Fruit fly (Drosophila melanogaster) whole organism, embryonic: ENCODE data around the gene Cad74A.
A peak's percentile ranks its signal among the peaks of the same experiment; 100 is the strongest.

Experiments used
- BEAF-32 ChIP-seq: fragments of 200-800 bp; sonication (Bioruptor generic); optimal IDR thresholded peaks from 3 replicates; lab custom pipeline; 2017; ENCODE audit warnings: missing biosample characterization, missing genetic modification characterization, mild to moderate bottlenecking, moderate library complexity, missing genetic modification reagents
- CG10431 ChIP-seq: fragments of 200-800 bp; sonication (Bioruptor generic); optimal IDR thresholded peaks from 3 replicates; lab custom pipeline; 2018; ENCODE audit warnings: missing biosample characterization, mild to moderate bottlenecking, missing genetic modification characterization
- CG11456 ChIP-seq: fragments of 200-800 bp; sonication (Bioruptor generic); IDR thresholded peaks from 3 replicates; pipeline ENCODE4 v1.3.6; 2022; ENCODE audit warnings: missing biosample characterization, missing genetic modification characterization
- CG12942 ChIP-seq: fragments of 200-800 bp; sonication (Bioruptor generic); optimal IDR thresholded peaks from 3 replicates; lab custom pipeline; 2016; ENCODE audit warnings: missing biosample characterization, missing genetic modification characterization
- CG14667 ChIP-seq: fragments of 200-800 bp; sonication (Bioruptor generic); IDR thresholded peaks from 2 replicates; pipeline ENCODE4 v1.3.6; 2022; ENCODE audit warnings: missing biosample characterization, missing genetic modification characterization
- CG15073 ChIP-seq: fragments of 200-800 bp; sonication (Bioruptor generic); optimal IDR thresholded peaks from 2 replicates; lab custom pipeline; 2016; ENCODE audit warnings: missing biosample characterization, missing genetic modification characterization
- CG1602 ChIP-seq: fragments of 200-800 bp; sonication (Bioruptor generic); optimal IDR thresholded peaks from 3 replicates; lab custom pipeline; 2016; ENCODE audit warnings: missing biosample characterization, missing genetic modification characterization
- CG1603 ChIP-seq: fragments of 200-800 bp; sonication (Bioruptor generic); optimal IDR thresholded peaks from 2 replicates; lab custom pipeline; 2019; ENCODE audit warnings: missing biosample characterization, mild to moderate bottlenecking, missing genetic modification characterization, moderate library complexity
- CG16779 ChIP-seq: fragments of 200-800 bp; sonication (Bioruptor generic); IDR thresholded peaks from 2 replicates; pipeline ENCODE4 v1.3.6; 2022; ENCODE audit warnings: missing biosample characterization, missing genetic modification characterization
- CG16863 ChIP-seq: fragments of 200-800 bp; sonication (Bioruptor generic); optimal IDR thresholded peaks from 3 replicates; lab custom pipeline; 2016; ENCODE audit warnings: missing biosample characterization, missing genetic modification characterization
- CG17328 ChIP-seq: fragments of 200-800 bp; sonication (Bioruptor generic); IDR thresholded peaks from 2 replicates; pipeline ENCODE4 v1.3.6; 2022; ENCODE audit warnings: missing biosample characterization, missing genetic modification characterization
- CG17612 ChIP-seq: fragments of 200-800 bp; sonication (Bioruptor generic); IDR thresholded peaks from 2 replicates; pipeline ENCODE4 v1.3.6; 2022; ENCODE audit warnings: missing biosample characterization, missing genetic modification characterization
- CG2120 ChIP-seq: fragments of 200-800 bp; sonication (Bioruptor generic); optimal IDR thresholded peaks from 3 replicates; lab custom pipeline; 2016; ENCODE audit warnings: missing biosample characterization, missing genetic modification characterization
- CG30403 ChIP-seq: fragments of 200-800 bp; sonication (Bioruptor generic); optimal IDR thresholded peaks from 3 replicates; lab custom pipeline; 2016; ENCODE audit warnings: missing biosample characterization, missing genetic modification characterization
- CG6765 ChIP-seq: fragments of 200-800 bp; sonication (Bioruptor generic); optimal IDR thresholded peaks from 3 replicates; lab custom pipeline; 2017; ENCODE audit warnings: missing biosample characterization, mild to moderate bottlenecking, missing genetic modification characterization
- CG6854 ChIP-seq: fragments of 200-800 bp; sonication (Bioruptor generic); optimal IDR thresholded peaks from 3 replicates; lab custom pipeline; 2017; ENCODE audit warnings: missing biosample characterization, mild to moderate bottlenecking, missing genetic modification characterization
- CG7786 ChIP-seq: fragments of 200-800 bp; sonication (Bioruptor generic); optimal IDR thresholded peaks from 2 replicates; lab custom pipeline; 2016; ENCODE audit warnings: missing biosample characterization, missing genetic modification characterization
- CG8359 ChIP-seq: fragments of 200-800 bp; sonication (Bioruptor generic); optimal IDR thresholded peaks from 2 replicates; lab custom pipeline; 2017; ENCODE audit warnings: missing biosample characterization, mild to moderate bottlenecking, missing genetic modification characterization, borderline replicate concordance
- CG9215 ChIP-seq: fragments of 200-800 bp; sonication (Bioruptor generic); IDR thresholded peaks from 2 replicates; pipeline ENCODE4 v1.3.6; 2022; ENCODE audit warnings: missing biosample characterization, missing genetic modification characterization
- Camta ChIP-seq: fragments of 200-800 bp; sonication (Bioruptor generic); optimal IDR thresholded peaks from 2 replicates; lab custom pipeline; 2016; ENCODE audit warnings: missing biosample characterization, missing genetic modification characterization
- D19B ChIP-seq: fragments of 200-800 bp; sonication (Bioruptor generic); optimal IDR thresholded peaks from 2 replicates; lab custom pipeline; 2017; ENCODE audit warnings: missing biosample characterization, mild to moderate bottlenecking, missing genetic modification characterization
- E2f2 ChIP-seq: fragments of 200-800 bp; sonication (Bioruptor generic); IDR thresholded peaks from 2 replicates; pipeline ENCODE4 v1.3.6; 2022; ENCODE audit warnings: missing biosample characterization, missing genetic modification characterization
- Ets65A ChIP-seq: fragments of 200-800 bp; sonication (Bioruptor generic); peaks from one replicate; lab custom pipeline; 2016; ENCODE audit warnings: missing biosample characterization, missing genetic modification characterization
- HLHmδ ChIP-seq: fragments of 200-800 bp; sonication (Bioruptor generic); optimal IDR thresholded peaks from 2 replicates; lab custom pipeline; 2018; ENCODE audit warnings: missing biosample characterization, mild to moderate bottlenecking, missing genetic modification characterization, moderate library complexity
- Hr39 ChIP-seq: fragments of >200 bp; optimal IDR thresholded peaks from 2 replicates; lab custom pipeline; 2017
- MESR4 ChIP-seq: fragments of 200-800 bp; sonication (Bioruptor generic); optimal IDR thresholded peaks from 2 replicates; lab custom pipeline; 2018; ENCODE audit warnings: missing biosample characterization, mild to moderate bottlenecking, missing genetic modification characterization, moderate library complexity
- MTF-1 ChIP-seq: fragments of 200-800 bp; sonication (Bioruptor generic); optimal IDR thresholded peaks from 2 replicates; lab custom pipeline; 2018; ENCODE audit warnings: missing biosample characterization, mild to moderate bottlenecking, missing genetic modification characterization, borderline replicate concordance
- Med ChIP-seq: fragments of 200-800 bp; sonication (Bioruptor generic); peaks from one replicate; lab custom pipeline; 2016; ENCODE audit warnings: missing biosample characterization, missing genetic modification characterization, mild to moderate bottlenecking, inconsistent platforms, moderate library complexity
- Neu2 ChIP-seq: fragments of 200-800 bp; sonication (Bioruptor generic); optimal IDR thresholded peaks from 3 replicates; lab custom pipeline; 2016; ENCODE audit warnings: missing biosample characterization, missing genetic modification characterization, borderline replicate concordance
- Oli ChIP-seq: fragments of 200-800 bp; sonication (Bioruptor generic); optimal IDR thresholded peaks from 2 replicates; lab custom pipeline; 2018; ENCODE audit warnings: missing biosample characterization, mild to moderate bottlenecking, missing genetic modification characterization, moderate library complexity
- PHDP ChIP-seq: fragments of 200-800 bp; sonication (Bioruptor generic); optimal IDR thresholded peaks from 3 replicates; lab custom pipeline; 2018; ENCODE audit warnings: missing biosample characterization, mild to moderate bottlenecking, missing genetic modification characterization, moderate library complexity
- Sox102F ChIP-seq: fragments of 200-800 bp; sonication (Bioruptor generic); optimal IDR thresholded peaks from 2 replicates; lab custom pipeline; 2018; ENCODE audit warnings: missing biosample characterization, mild to moderate bottlenecking, missing genetic modification characterization, moderate library complexity
- YL-1 ChIP-seq: fragments of 200-800 bp; sonication (Bioruptor generic); optimal IDR thresholded peaks from 3 replicates; lab custom pipeline; 2017; ENCODE audit warnings: missing biosample characterization, mild to moderate bottlenecking, missing genetic modification characterization
- bowl ChIP-seq: fragments of 200-800 bp; sonication (Bioruptor generic); IDR thresholded peaks from 2 replicates; pipeline ENCODE4 v1.3.6; 2022; ENCODE audit warnings: missing biosample characterization, missing genetic modification characterization
- dmrt99B ChIP-seq: fragments of 200-800 bp; sonication (Bioruptor generic); optimal IDR thresholded peaks from 2 replicates; lab custom pipeline; 2018; ENCODE audit warnings: missing biosample characterization, mild to moderate bottlenecking, missing genetic modification characterization, moderate library complexity
- ewg ChIP-seq: fragments of 200-800 bp; sonication (Bioruptor generic); optimal IDR thresholded peaks from 3 replicates; lab custom pipeline; 2017; ENCODE audit warnings: mild to moderate bottlenecking, missing biosample characterization, missing genetic modification reagents, missing genetic modification characterization
- fru ChIP-seq: fragments of >200 bp; optimal IDR thresholded peaks from 2 replicates; lab custom pipeline; 2017
- grau ChIP-seq: fragments of 200-800 bp; optimal IDR thresholded peaks from 3 replicates; lab custom pipeline; 2019; ENCODE audit warnings: missing biosample characterization, mild to moderate bottlenecking, missing genetic modification characterization, moderate library complexity
- gt ChIP-seq: fragments of 200-800 bp; sonication (Bioruptor generic); IDR thresholded peaks from 2 replicates; pipeline ENCODE4 v1.3.6; 2022; ENCODE audit warnings: missing biosample characterization, missing genetic modification characterization
- jumu ChIP-seq: fragments of 200-800 bp; sonication (Bioruptor generic); optimal IDR thresholded peaks from 3 replicates; lab custom pipeline; 2016; ENCODE audit warnings: missing biosample characterization, missing genetic modification characterization
- knrl ChIP-seq: fragments of 200-800 bp; sonication (Bioruptor generic); IDR thresholded peaks from 3 replicates; pipeline ENCODE4 v1.3.6; 2022; ENCODE audit warnings: missing biosample characterization, missing genetic modification characterization; ENCODE audit not compliant: partially characterized antibody
- lola ChIP-seq, 3 experiments: fragments of >200 bp in 2 of 3; fragments of 200-800 bp in 1 of 3; sonication (Bioruptor generic) in 1 of 3; optimal IDR thresholded peaks; 2 replicates each; lab custom pipeline; 2017 to 2019; ENCODE audit warnings: missing biosample characterization in 3 of 3, missing genetic modification characterization in 3 of 3, mild to moderate bottlenecking in 1 of 3, moderate library complexity in 1 of 3
- lov ChIP-seq, 2 experiments: fragments of 200-800 bp in 1 of 2; fragments of >200 bp in 1 of 2; sonication (Bioruptor generic) in 1 of 2; IDR thresholded peaks in 1 of 2; optimal IDR thresholded peaks in 1 of 2; 2 replicates in 1 of 2; 3 replicates in 1 of 2; pipeline versions ENCODE4 v1.3.6 to Lab custom; 2017 to 2022; ENCODE audit warnings: missing biosample characterization in 1 of 2, missing genetic modification characterization in 1 of 2
- luna ChIP-seq: fragments of 200-800 bp; sonication (Bioruptor generic); optimal IDR thresholded peaks from 2 replicates; lab custom pipeline; 2016; ENCODE audit warnings: missing biosample characterization, missing genetic modification characterization
- maf-S ChIP-seq: fragments of 200-800 bp; sonication (Bioruptor generic); optimal IDR thresholded peaks from 2 replicates; lab custom pipeline; 2016; ENCODE audit warnings: missing biosample characterization, missing genetic modification characterization
- mirr ChIP-seq: fragments of 200-800 bp; sonication (Bioruptor generic); optimal IDR thresholded peaks from 3 replicates; lab custom pipeline; 2018; ENCODE audit warnings: missing biosample characterization, mild to moderate bottlenecking, missing genetic modification characterization
- nmo ChIP-seq: fragments of 200-800 bp; sonication (Bioruptor generic); optimal IDR thresholded peaks from 2 replicates; lab custom pipeline; 2018; ENCODE audit warnings: missing biosample characterization, mild to moderate bottlenecking, missing genetic modification characterization, moderate library complexity
- p53 ChIP-seq: fragments of 200-800 bp; sonication (Bioruptor generic); optimal IDR thresholded peaks from 2 replicates; lab custom pipeline; 2016; ENCODE audit warnings: missing biosample characterization, missing genetic modification characterization
- schlank ChIP-seq: fragments of 200-800 bp; sonication (Bioruptor generic); optimal IDR thresholded peaks from 2 replicates; lab custom pipeline; 2018; ENCODE audit warnings: missing biosample characterization, mild to moderate bottlenecking, missing genetic modification characterization
- slou ChIP-seq: fragments of 200-800 bp; sonication (Bioruptor generic); optimal IDR thresholded peaks from 3 replicates; lab custom pipeline; 2016; ENCODE audit warnings: missing biosample characterization, missing genetic modification characterization
- stwl ChIP-seq: fragments of 200-800 bp; sonication (Bioruptor generic); optimal IDR thresholded peaks from 3 replicates; lab custom pipeline; 2018; ENCODE audit warnings: missing biosample characterization, mild to moderate bottlenecking, missing genetic modification characterization, moderate library complexity

Cad74A gene

DNA sequence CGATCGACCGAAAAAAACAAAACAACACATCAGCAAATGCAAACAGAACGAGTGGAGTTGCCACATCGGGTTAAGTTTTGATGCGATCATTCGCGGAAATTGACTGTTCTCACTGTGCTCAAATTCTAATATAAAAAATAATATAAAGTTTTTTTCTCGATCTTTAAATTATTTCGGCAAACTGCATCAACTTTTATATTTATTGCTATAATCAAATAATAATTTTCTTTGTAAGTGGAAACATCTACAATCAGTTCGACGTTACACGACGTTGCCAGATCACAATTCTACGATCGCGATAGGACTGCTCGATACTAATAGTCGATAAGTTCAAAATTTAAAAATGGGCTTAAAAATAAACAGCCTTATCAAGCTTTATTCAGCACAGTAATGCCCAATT is 49.4 kb upstream of the Cad74A start, which contains the start of gene Gorab (continued):
- TF ChIP-seq CG17328 (GFP tag; lab: Robert Waterston, UW), result peak; percentile 96
- TF ChIP-seq Sox102F (GFP tag; lab: Kevin White, UChicago), result peak; percentile 91
- peak; percentile 37 for TF ChIP-seq luna (GFP tag; lab: Kevin White, UChicago)
- TF ChIP-seq grau (tag; lab: Kevin White, UChicago), result peak; percentile 85
- peak; percentile 84 for TF ChIP-seq CG30403 (GFP tag; lab: Kevin White, UChicago)
- peak; percentile 76 for TF ChIP-seq BEAF-32
- no peak for TF ChIP-seq Hr39 (lab: Kevin White, UChicago)
- TF ChIP-seq gt (GFP tag; lab: Robert Waterston, UW), result peak; percentile 90
- peak; percentile 66 for TF ChIP-seq knrl (GFP tag; lab: Robert Waterston, UW)
- peak; percentile 27 for TF ChIP-seq maf-S (GFP tag; lab: Kevin White, UChicago)
- TF ChIP-seq nmo (GFP tag; lab: Kevin White, UChicago), result peak; percentile 95
- TF ChIP-seq CG2120, result peak; percentile 93
- TF ChIP-seq CG10431, result peak; percentile 53
- TF ChIP-seq jumu (GFP tag; lab: Kevin White, UChicago), result peak; percentile 35
- TF ChIP-seq MTF-1 (GFP tag; lab: Kevin White, UChicago), result peak; percentile 60
- peak; percentile 90 for TF ChIP-seq CG12942
- TF ChIP-seq Med (GFP tag; lab: Kevin White, UChicago), result peak; percentile 95
- TF ChIP-seq PHDP (tag; lab: Kevin White, UChicago), result peak; percentile 84
- TF ChIP-seq YL-1 (GFP tag; lab: Kevin White, UChicago), result peak; percentile 66
- TF ChIP-seq bowl, result peak; percentile 83
- peak; percentile 93 for TF ChIP-seq stwl (tag; lab: Kevin White, UChicago)
- TF ChIP-seq CG16779 (GFP tag; lab: Robert Waterston, UW), result peak; percentile 71
- TF ChIP-seq CG9215 (GFP tag; lab: Robert Waterston, UW), result peak; percentile 93
- TF ChIP-seq D19B (GFP tag; lab: Kevin White, UChicago), result peak; percentile 67
- no peak for TF ChIP-seq schlank (tag; lab: Kevin White, UChicago)
- TF ChIP-seq CG6765 (GFP tag; lab: Kevin White, UChicago), result no peak
- no peak for TF ChIP-seq mirr (GFP tag; lab: Kevin White, UChicago)
- peak; percentile 87 for TF ChIP-seq E2f2 (GFP tag; lab: Robert Waterston, UW)
- TF ChIP-seq HLHmδ (GFP tag; lab: Kevin White, UChicago), result no peak
- TF ChIP-seq CG11456 (GFP tag; lab: Robert Waterston, UW), result peak; percentile 96
- peak; percentile 10 for TF ChIP-seq CG8359 (GFP tag; lab: Kevin White, UChicago)
- no peak for TF ChIP-seq CG6854 (GFP tag; lab: Kevin White, UChicago)
- no peak for TF ChIP-seq p53
- TF ChIP-seq lola (GFP tag; optimal IDR thresholded peaks at IDR 0.05; lab: Kevin White, UChicago), result peak in 1 of 3 experiments; percentile 86
- no peak for TF ChIP-seq lov (optimal IDR thresholded peaks at IDR 0.05; lab: Kevin White, UChicago)
- peak; percentile 83; the same call in 2 of the 3 replicates for TF ChIP-seq lov (GFP tag; IDR thresholded peaks at IDR 0.05; lab: Robert Waterston, UW)
- TF ChIP-seq fru (lab: Kevin White, UChicago), result no peak
- peak; percentile 79 for TF ChIP-seq slou (GFP tag; lab: Kevin White, UChicago)
- no peak for TF ChIP-seq Neu2 (GFP tag; lab: Kevin White, UChicago)
- TF ChIP-seq CG15073, result peak; percentile 71
- no peak for TF ChIP-seq MESR4 (GFP tag; lab: Kevin White, UChicago)
- peak; percentile 83 for TF ChIP-seq dmrt99B (tag; lab: Kevin White, UChicago)
- peak; percentile 77 for TF ChIP-seq CG16863 (GFP tag; lab: Kevin White, UChicago)
- peak; percentile 95 for TF ChIP-seq CG14667 (GFP tag; lab: Robert Waterston, UW)
- peak; percentile 75 for TF ChIP-seq Camta
- peak; percentile 63 for TF ChIP-seq CG7786 (GFP tag; lab: Kevin White, UChicago)
- TF ChIP-seq CG17612 (GFP tag; lab: Robert Waterston, UW), result peak; percentile 83
- peak; percentile 74 for TF ChIP-seq ewg
- TF ChIP-seq CG1603 (tag; lab: Kevin White, UChicago), result no peak
- TF ChIP-seq Oli (tag; lab: Kevin White, UChicago), result peak; percentile 80
- TF ChIP-seq CG1602, result peak; percentile 93
- peak; percentile 99 for TF ChIP-seq Ets65A (GFP tag; lab: Kevin White, UChicago)
